Worm (Caenorhabditis elegans) whole organism, L1 larva: ENCODE results near the gene K10C8.4.

ENCODE experiments used
- C04F5.9 ChIP-seq: sonication (generic microtip); optimal IDR thresholded peaks from 2 replicates; lab custom pipeline; 2016; ENCODE audit warnings: missing genetic modification characterization, missing compliant biosample characterization
- Y116A8C.19 ChIP-seq: sonication (generic microtip); optimal IDR thresholded peaks from 2 replicates; lab custom pipeline; 2016; ENCODE audit warnings: missing compliant biosample characterization, missing genetic modification characterization, borderline replicate concordance
- aha-1 ChIP-seq: fragments of 150-350 bp; optimal IDR thresholded peaks from 2 replicates; lab custom pipeline; 2014; ENCODE audit warnings: missing biosample characterization, missing genetic modification characterization
- aly-2 ChIP-seq: fragments of 150-350 bp; optimal IDR thresholded peaks from 2 replicates; lab custom pipeline; 2014; ENCODE audit warnings: missing biosample characterization, missing genetic modification characterization
- ama-1 ChIP-seq: fragments of 150-350 bp; optimal IDR thresholded peaks from 2 replicates; lab custom pipeline; 2014
- blmp-1 ChIP-seq: fragments of 150-350 bp; optimal IDR thresholded peaks from 2 replicates; lab custom pipeline; 2014; ENCODE audit warnings: missing biosample characterization, missing genetic modification characterization
- ceh-63 ChIP-seq: fragments of 200-800 bp; sonication (Bioruptor generic); optimal IDR thresholded peaks from 2 replicates; lab custom pipeline; 2018; ENCODE audit warnings: mild to moderate bottlenecking, missing genetic modification characterization, missing compliant biosample characterization
- ceh-8 ChIP-seq: fragments of 200-800 bp; sonication (Bioruptor generic); optimal IDR thresholded peaks from 2 replicates; lab custom pipeline; 2018; ENCODE audit warnings: mild to moderate bottlenecking, missing genetic modification characterization, moderate library complexity, missing compliant biosample characterization
- ceh-82 ChIP-seq, 3 experiments: fragments of 150-350 bp in 1 of 3; sonication (generic microtip) in 2 of 3; optimal IDR thresholded peaks; 2 replicates each; lab custom pipeline; 2014 to 2017; ENCODE audit warnings: missing biosample characterization in 3 of 3, missing genetic modification characterization in 3 of 3
- dpl-1 ChIP-seq, 3 experiments: fragments of 150-350 bp in 2 of 3; sonication (generic microtip) in 1 of 3; optimal IDR thresholded peaks; 2 replicates each; lab custom pipeline; 2014 to 2017; ENCODE audit warnings: missing biosample characterization in 3 of 3, missing genetic modification characterization in 3 of 3, missing genetic modification reagents in 3 of 3
- efl-1 ChIP-seq, 4 experiments: fragments of 150-350 bp; optimal IDR thresholded peaks in 3 of 4; peaks in 1 of 4; 1 replicate in 1 of 4; 2 replicates in 3 of 4; lab custom pipeline; 2014; ENCODE audit warnings: missing biosample characterization in 2 of 4, missing genetic modification characterization in 2 of 4, missing genetic modification reagents in 2 of 4
- egl-27 ChIP-seq, 2 experiments: fragments of 150-350 bp in 1 of 2; sonication (generic microtip); optimal IDR thresholded peaks; 3 replicates each; lab custom pipeline; 2017 to 2018; ENCODE audit warnings: missing biosample characterization in 2 of 2, missing genetic modification characterization in 2 of 2, missing genetic modification reagents in 2 of 2
- ets-5 ChIP-seq: fragments of 200-800 bp; sonication (Bioruptor generic); IDR thresholded peaks from 2 replicates; pipeline ENCODE4 v1.3.6; 2022; ENCODE audit warnings: missing genetic modification characterization, missing compliant biosample characterization
- fkh-10 ChIP-seq: sonication (generic microtip); optimal IDR thresholded peaks from 2 replicates; lab custom pipeline; 2017; ENCODE audit warnings: missing biosample characterization, missing genetic modification reagents, missing genetic modification characterization
- fos-1 ChIP-seq: fragments of 150-350 bp; optimal IDR thresholded peaks from 2 replicates; lab custom pipeline; 2014; ENCODE audit warnings: missing biosample characterization, missing genetic modification characterization
- hlh-4 ChIP-seq: sonication (generic microtip); optimal IDR thresholded peaks from 2 replicates; lab custom pipeline; 2016; ENCODE audit warnings: mild to moderate bottlenecking, missing genetic modification characterization, missing compliant biosample characterization
- hpl-2 ChIP-seq: fragments of 150-350 bp; optimal IDR thresholded peaks from 2 replicates; lab custom pipeline; 2014; ENCODE audit warnings: missing biosample characterization, missing genetic modification reagents, missing genetic modification characterization
- isw-1 ChIP-seq: fragments of 200-800 bp; sonication (Bioruptor generic); IDR thresholded peaks from 2 replicates; pipeline ENCODE4 v1.3.6; 2022; ENCODE audit warnings: missing genetic modification characterization, missing compliant biosample characterization
- jun-1 ChIP-seq: fragments of 150-350 bp; optimal IDR thresholded peaks from 2 replicates; lab custom pipeline; 2014; ENCODE audit warnings: missing biosample characterization, missing genetic modification reagents, missing genetic modification characterization
- lin-13 ChIP-seq: fragments of 150-350 bp; optimal IDR thresholded peaks from 2 replicates; lab custom pipeline; 2014; ENCODE audit warnings: missing biosample characterization, missing genetic modification reagents, missing genetic modification characterization
- lin-14 ChIP-seq: fragments of 200-800 bp; sonication (Bioruptor generic); optimal IDR thresholded peaks from 2 replicates; lab custom pipeline; 2018; ENCODE audit warnings: mild to moderate bottlenecking, missing genetic modification characterization, moderate library complexity, missing compliant biosample characterization
- lin-15B ChIP-seq: fragments of 150-350 bp; sonication (generic microtip); optimal IDR thresholded peaks from 3 replicates; lab custom pipeline; 2014; ENCODE audit warnings: missing biosample characterization, missing genetic modification characterization
- lin-35 ChIP-seq, 2 experiments: fragments of 150-350 bp; optimal IDR thresholded peaks; 2 replicates each; lab custom pipeline; 2014; ENCODE audit warnings: missing biosample characterization in 2 of 2, missing genetic modification characterization in 2 of 2, missing genetic modification reagents in 2 of 2
- lin-39 ChIP-seq: fragments of 150-350 bp; optimal IDR thresholded peaks from 2 replicates; lab custom pipeline; 2014; ENCODE audit warnings: missing biosample characterization, missing genetic modification reagents, missing genetic modification characterization
- lir-3 ChIP-seq: sonication (generic microtip); optimal IDR thresholded peaks from 2 replicates; lab custom pipeline; 2016; ENCODE audit warnings: mild to moderate bottlenecking, missing genetic modification characterization, moderate library complexity, missing compliant biosample characterization; ENCODE audit not compliant: poor library complexity
- lsy-2 ChIP-seq, 2 experiments: fragments of 150-350 bp; optimal IDR thresholded peaks; 2 replicates each; lab custom pipeline; 2014; ENCODE audit warnings: missing biosample characterization in 2 of 2, missing genetic modification characterization in 2 of 2
- mdl-1 ChIP-seq, 2 experiments: fragments of 150-350 bp; optimal IDR thresholded peaks; 2 replicates each; lab custom pipeline; 2014 to 2017; ENCODE audit warnings: missing biosample characterization in 2 of 2, missing genetic modification characterization in 2 of 2, inconsistent platforms in 1 of 2
- nhr-11 ChIP-seq: fragments of 150-350 bp; optimal IDR thresholded peaks from 2 replicates; lab custom pipeline; 2014; ENCODE audit warnings: missing biosample characterization, missing genetic modification characterization
- nhr-237 ChIP-seq: fragments of 150-350 bp; optimal IDR thresholded peaks from 2 replicates; lab custom pipeline; 2014; ENCODE audit warnings: missing biosample characterization, missing genetic modification characterization
- nhr-28 ChIP-seq: fragments of 150-350 bp; optimal IDR thresholded peaks from 2 replicates; lab custom pipeline; 2014; ENCODE audit warnings: missing biosample characterization, missing genetic modification characterization
- nhr-47 ChIP-seq: sonication (generic microtip); optimal IDR thresholded peaks from 2 replicates; lab custom pipeline; 2016; ENCODE audit warnings: mild to moderate bottlenecking, missing genetic modification characterization, moderate library complexity, missing compliant biosample characterization
- nhr-71 ChIP-seq: sonication (generic microtip); optimal IDR thresholded peaks from 2 replicates; lab custom pipeline; 2016; ENCODE audit warnings: mild to moderate bottlenecking, missing genetic modification characterization, moderate library complexity, missing compliant biosample characterization
- nhr-76 ChIP-seq: sonication (generic microtip); optimal IDR thresholded peaks from 2 replicates; lab custom pipeline; 2017; ENCODE audit warnings: missing biosample characterization, missing genetic modification characterization
- nhr-84 ChIP-seq: sonication (generic microtip); optimal IDR thresholded peaks from 2 replicates; lab custom pipeline; 2017; ENCODE audit warnings: missing biosample characterization, missing genetic modification characterization
- nhr-90 ChIP-seq: sonication (generic microtip); optimal IDR thresholded peaks from 2 replicates; lab custom pipeline; 2016; ENCODE audit warnings: mild to moderate bottlenecking, missing genetic modification characterization, missing compliant biosample characterization; ENCODE audit not compliant: poor library complexity
- pag-3 ChIP-seq: sonication (generic microtip); optimal IDR thresholded peaks from 2 replicates; lab custom pipeline; 2017; ENCODE audit warnings: missing genetic modification characterization, mild to moderate bottlenecking, missing compliant biosample characterization, antibody characterized with exemption, borderline replicate concordance; ENCODE audit not compliant: insufficient read depth
- pax-3 ChIP-seq: fragments of 200-800 bp; sonication (Bioruptor generic); optimal IDR thresholded peaks from 2 replicates; lab custom pipeline; 2018; ENCODE audit warnings: mild to moderate bottlenecking, missing genetic modification characterization, moderate library complexity, missing compliant biosample characterization
- pqm-1 ChIP-seq: sonication (generic microtip); optimal IDR thresholded peaks from 3 replicates; lab custom pipeline; 2017; ENCODE audit warnings: missing biosample characterization, missing genetic modification characterization
- rnt-1 ChIP-seq: sonication (generic microtip); optimal IDR thresholded peaks from 2 replicates; lab custom pipeline; 2016; ENCODE audit warnings: mild to moderate bottlenecking, missing genetic modification characterization, moderate library complexity, missing compliant biosample characterization
- snpc-4 ChIP-seq: fragments of 150-350 bp; optimal IDR thresholded peaks from 2 replicates; lab custom pipeline; 2014; ENCODE audit warnings: missing biosample characterization, missing genetic modification characterization
- snu-23 ChIP-seq: sonication (generic microtip); optimal IDR thresholded peaks from 2 replicates; lab custom pipeline; 2016; ENCODE audit warnings: missing genetic modification characterization, missing compliant biosample characterization
- sox-4 ChIP-seq: sonication (generic microtip); optimal IDR thresholded peaks from 2 replicates; lab custom pipeline; 2016; ENCODE audit warnings: missing genetic modification characterization, missing compliant biosample characterization
- sup-37 ChIP-seq: fragments of 200-800 bp; sonication (Bioruptor generic); optimal IDR thresholded peaks from 2 replicates; lab custom pipeline; 2018; ENCODE audit warnings: mild to moderate bottlenecking, missing genetic modification characterization, missing compliant biosample characterization
- unc-98 ChIP-seq: fragments of 200-800 bp; sonication (Bioruptor generic); IDR thresholded peaks from 2 replicates; pipeline ENCODE4 v1.3.6; 2022; ENCODE audit warnings: missing genetic modification characterization, missing compliant biosample characterization
- vab-15 ChIP-seq: sonication (generic microtip); optimal IDR thresholded peaks from 2 replicates; lab custom pipeline; 2017; ENCODE audit warnings: missing genotype, mild to moderate bottlenecking, missing genetic modification characterization, missing compliant biosample characterization
- xbp-1 ChIP-seq: sonication (generic microtip); optimal IDR thresholded peaks from 2 replicates; lab custom pipeline; 2016; ENCODE audit warnings: missing genetic modification characterization, missing compliant biosample characterization
- zip-4 ChIP-seq: fragments of 200-800 bp; sonication (Bioruptor generic); optimal IDR thresholded peaks from 2 replicates; lab custom pipeline; 2018; ENCODE audit warnings: mild to moderate bottlenecking, missing genetic modification characterization, moderate library complexity, missing compliant biosample characterization

The K10C8.4 gene

DNA sequence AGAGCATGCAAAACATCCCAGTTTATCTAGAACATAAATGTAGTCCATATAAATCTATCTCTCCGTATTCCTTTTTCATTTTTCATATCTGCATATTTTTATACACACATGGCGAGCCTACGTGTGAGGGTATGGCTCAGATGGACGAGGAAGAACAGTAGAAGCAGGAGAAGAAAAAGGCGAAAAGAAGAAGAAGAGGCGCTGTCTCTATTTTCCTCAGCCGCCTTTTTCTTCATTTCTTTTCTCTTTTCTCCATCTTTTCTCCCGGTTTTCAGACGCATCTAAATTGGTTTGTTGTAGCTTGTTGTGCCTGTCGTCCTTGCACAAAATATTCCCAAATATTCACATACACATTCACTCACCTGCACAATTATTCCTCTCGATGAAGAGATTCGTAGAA, at the start of gene K10C8.4:
Gene K10C8.4 (plus strand): TSS at position 301 of the 400 bp plus-strand sequence.
- TF ChIP-seq pag-3 (tag; lab: Kevin White, UChicago) (no peak), isw-1 (GFP tag; lab: Robert Waterston, UW) (no peak), ama-1 (no peak), ceh-63 (GFP tag; lab: Kevin White, UChicago) (no peak), egl-27 (tag; optimal IDR thresholded peaks at IDR 0.05; lab: Kevin White, UChicago) (no peak), snu-23 (GFP tag; lab: Kevin White, UChicago) (no peak), fos-1 (tag; lab: Kevin White, UChicago) (no peak), nhr-84 (tag; lab: Kevin White, UChicago) (no peak), nhr-90 (no peak), nhr-237 (tag; lab: Kevin White, UChicago) (no peak), nhr-71 (tag; lab: Kevin White, UChicago) (no peak), ceh-8 (GFP tag; lab: Kevin White, UChicago) (no peak), aly-2 (no peak)
- TF ChIP-seq, all 84 proteins: peak for 0

DNA sequence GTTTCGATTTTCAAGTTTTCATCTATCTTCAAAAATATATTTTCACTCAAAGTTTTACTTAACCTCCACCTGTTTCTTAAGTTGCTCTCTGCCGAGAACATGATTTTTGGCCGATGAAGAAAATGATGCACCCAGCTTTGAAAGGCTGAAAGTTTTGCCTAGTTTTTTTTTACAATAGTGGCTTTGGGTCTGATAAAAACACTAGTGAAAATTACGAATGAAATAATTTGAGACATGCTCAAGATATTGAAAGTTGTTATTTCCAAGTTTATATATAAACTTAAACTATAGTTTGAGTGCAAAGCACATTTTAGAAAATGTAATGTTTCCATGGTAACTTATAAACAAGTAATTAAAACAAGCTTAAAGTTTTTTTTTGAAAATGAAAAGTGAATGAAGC, 46.9 kb upstream of the K10C8.4 start, which contains the start of gene gpa-9:
Gene gpa-9 (minus strand): TSS at position 101 of the 400 bp plus-strand sequence.
- TF ChIP-seq fkh-10 (GFP tag; lab: Kevin White, UChicago): no peak
- no peak for TF ChIP-seq egl-27 (tag; optimal IDR thresholded peaks at IDR 0.05; lab: Kevin White, UChicago)
- no peak for TF ChIP-seq blmp-1 (tag; lab: Kevin White, UChicago)
- TF ChIP-seq efl-1 (optimal IDR thresholded peaks at IDR 0.05; lab: Kevin White, UChicago): no peak
- TF ChIP-seq efl-1 (GFP tag; optimal IDR thresholded peaks at IDR 0.05 in 1 of 2; lab: Kevin White, UChicago): peak in 1 of 2 experiments; percentile 32

DNA sequence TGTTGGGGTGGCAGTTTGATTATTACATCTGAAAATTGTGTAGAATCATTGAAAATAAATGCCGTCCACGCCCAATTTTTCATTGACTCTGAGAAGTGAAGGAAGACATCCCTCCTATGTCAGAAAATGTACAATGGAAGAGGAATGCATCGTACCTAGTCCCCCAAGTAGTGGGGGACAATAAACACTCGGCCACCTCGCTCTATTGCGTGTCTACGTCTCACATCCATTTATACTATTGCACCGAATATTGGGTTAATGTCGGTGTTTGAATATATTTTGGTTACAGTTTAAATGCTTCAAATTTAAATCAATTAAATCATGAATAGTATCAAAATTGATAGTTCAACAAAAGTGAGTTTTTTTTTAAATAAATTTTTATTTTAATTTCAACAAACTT, 46.4 kb upstream of the K10C8.4 start, which contains the start of gene lin-25:
Gene lin-25 (plus strand): TSS at position 290 of the 400 bp plus-strand sequence.
- TF ChIP-seq aha-1 (tag; lab: Kevin White, UChicago) (no peak), pqm-1 (tag; lab: Kevin White, UChicago) (no peak), nhr-28 (no peak), isw-1 (GFP tag; lab: Robert Waterston, UW) (no peak), lsy-2 (tag; optimal IDR thresholded peaks at IDR 0.05; lab: Kevin White, UChicago) (peak in 1 of 2 experiments; percentile 51), pax-3 (tag; lab: Kevin White, UChicago) (no peak), nhr-47 (tag; lab: Kevin White, UChicago) (no peak), jun-1 (tag; lab: Kevin White, UChicago) (no peak), rnt-1 (tag; lab: Kevin White, UChicago) (peak; percentile 49), lin-35 (GFP tag; optimal IDR thresholded peaks at IDR 0.05; lab: Kevin White, UChicago) (peak; percentile 29), xbp-1 (tag; lab: Kevin White, UChicago) (no peak), nhr-84 (tag; lab: Kevin White, UChicago) (no peak), lin-15B (peak; percentile 17), lin-13 (GFP tag; lab: Kevin White, UChicago) (no peak), ceh-82 (tag; optimal IDR thresholded peaks at IDR 0.05; lab: Kevin White, UChicago) (peak in 1 of 3 experiments; percentile 32), zip-4 (GFP tag; lab: Kevin White, UChicago) (no peak), hpl-2 (GFP tag; lab: Kevin White, UChicago) (no peak), snpc-4 (tag; lab: Kevin White, UChicago) (no peak), ceh-8 (GFP tag; lab: Kevin White, UChicago) (no peak), pag-3 (tag; lab: Kevin White, UChicago) (no peak), dpl-1 (GFP tag; optimal IDR thresholded peaks at IDR 0.05; lab: Kevin White, UChicago) (peak in 1 of 3 experiments; percentile 50), lir-3 (tag; lab: Kevin White, UChicago) (peak; percentile 33), C04F5.9 (tag; lab: Kevin White, UChicago) (no peak), nhr-237 (tag; lab: Kevin White, UChicago) (no peak), nhr-11 (no peak), nhr-76 (tag; lab: Kevin White, UChicago) (no peak), fkh-10 (GFP tag; lab: Kevin White, UChicago) (no peak), lin-14 (GFP tag; lab: Kevin White, UChicago) (peak; percentile 71), aly-2 (no peak), Y116A8C.19 (tag; lab: Kevin White, UChicago) (no peak), sup-37 (GFP tag; lab: Kevin White, UChicago) (no peak), ets-5 (GFP tag; lab: Robert Waterston, UW) (no peak), vab-15 (tag; lab: Kevin White, UChicago) (no peak), lin-39 (tag; lab: Kevin White, UChicago) (no peak), unc-98 (GFP tag; lab: Robert Waterston, UW) (no peak), hlh-4 (tag; lab: Kevin White, UChicago) (no peak), mdl-1 (tag; optimal IDR thresholded peaks at IDR 0.05; lab: Kevin White, UChicago) (no peak), sox-4 (tag; lab: Kevin White, UChicago) (no peak)
